Worm (Caenorhabditis elegans): Measurements from ENCODE around the gene thoc-1.

Gene thoc-1

DNA sequence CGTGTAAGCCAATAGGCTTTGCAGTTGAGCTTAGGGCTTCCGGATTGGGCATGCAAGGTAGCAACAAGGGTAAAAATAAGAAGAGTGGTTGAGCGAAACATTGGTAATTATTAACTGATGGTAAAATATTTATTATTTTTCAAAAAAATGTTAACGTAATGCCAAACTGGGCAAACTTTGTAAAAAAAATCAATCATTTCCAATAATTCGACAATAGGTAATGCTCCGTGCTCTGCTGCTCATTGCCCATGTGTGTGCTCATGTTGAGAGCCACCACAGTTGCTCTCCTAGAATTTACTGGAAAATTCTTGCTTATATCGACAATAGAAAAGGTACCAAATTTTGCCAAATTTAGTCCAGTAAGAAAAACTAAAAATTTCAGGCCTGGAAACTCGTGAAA, 21.3 kb upstream of the thoc-1 start, which contains the start of the genes T02H6.10 and T02H6.8:
TSS of gene T02H6.10 (minus strand) at position 101 of the 400 bp plus-strand sequence.
TSS of gene T02H6.8 (plus strand) at position 221 of the 400 bp plus-strand sequence.
- TF ChIP-seq ref-1 (GFP tag; conservative IDR thresholded peaks at IDR 0.05) (no peak), ztf-23 (GFP tag; IDR thresholded peaks at IDR 0.05) (no peak), T22C8.4 (GFP tag; IDR thresholded peaks at IDR 0.05) (no peak), tab-1 (GFP tag; IDR thresholded peaks at IDR 0.05) (no peak), klf-2 (GFP tag; conservative IDR thresholded peaks at IDR 0.05) (no peak), cog-1 (tag; optimal IDR thresholded peaks at IDR 0.05) (no peak), flt-1 (GFP tag; IDR thresholded peaks at IDR 0.05) (no peak), ztf-29 (GFP tag; IDR thresholded peaks at IDR 0.05) (no peak), med-1 (GFP tag; optimal IDR thresholded peaks at IDR 0.05; ENCODE audit: insufficient read depth) (no peak)

DNA sequence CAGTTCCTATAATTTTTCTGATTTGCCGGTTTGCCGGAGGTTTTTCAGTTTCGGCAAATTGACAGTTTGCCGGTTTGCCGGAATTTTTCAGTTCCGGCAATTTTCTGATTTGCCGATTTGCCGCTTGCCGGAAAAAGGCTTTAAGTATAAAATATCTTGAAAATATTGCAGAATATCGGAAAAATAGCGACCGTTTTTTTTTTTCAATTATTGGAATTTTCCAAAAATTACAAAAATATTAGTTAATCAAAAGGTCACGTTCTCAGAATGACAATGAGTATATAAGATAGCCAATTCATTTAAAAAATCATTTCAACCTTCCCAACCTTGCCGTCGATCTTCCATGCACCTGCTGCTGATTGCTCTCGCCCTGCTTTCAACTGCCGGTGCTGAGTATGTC, 19.6 kb upstream of the thoc-1 start, which contains the start of gene T02H6.7:
TSS of gene T02H6.7 (plus strand) at position 301 of the 400 bp plus-strand sequence.
- TF ChIP-seq klf-2 (GFP tag; conservative IDR thresholded peaks at IDR 0.05), result no peak

- TF ChIP-seq ztf-23 (GFP tag; IDR thresholded peaks at IDR 0.05) (no peak), ref-1 (GFP tag; conservative IDR thresholded peaks at IDR 0.05) (no peak), tab-1 (GFP tag; IDR thresholded peaks at IDR 0.05) (no peak), ztf-29 (GFP tag; IDR thresholded peaks at IDR 0.05) (no peak), flt-1 (GFP tag; IDR thresholded peaks at IDR 0.05) (no peak), cog-1 (tag; optimal IDR thresholded peaks at IDR 0.05) (no peak), med-1 (GFP tag; optimal IDR thresholded peaks at IDR 0.05; ENCODE audit: insufficient read depth) (no peak), T22C8.4 (GFP tag; IDR thresholded peaks at IDR 0.05) (no peak), klf-2 (GFP tag; conservative IDR thresholded peaks at IDR 0.05) (no peak)
Measured at ce11 chrII:683467-683866, 18.4 kb upstream of the thoc-1 start, which contains the start of gene T02H6.6. Gene T02H6.6 (plus strand): TSS chrII:683767.

DNA sequence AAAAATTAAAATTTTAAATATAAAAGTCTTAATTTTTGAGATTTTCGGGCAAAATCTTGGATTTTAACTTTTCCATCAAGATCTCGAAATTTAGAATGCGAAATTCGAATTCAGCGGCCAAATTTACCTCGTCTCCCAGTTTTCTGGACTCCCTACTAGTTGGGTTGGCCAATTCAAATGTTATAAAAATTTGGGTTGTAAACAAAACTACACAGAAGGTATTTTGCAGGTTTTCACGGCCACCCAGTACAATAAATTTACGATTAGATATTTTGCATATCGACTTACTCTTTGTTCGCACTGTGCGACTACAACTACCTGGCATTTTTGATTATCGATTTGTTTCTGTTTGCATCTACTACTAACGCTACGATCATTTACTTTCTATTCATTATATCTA, 17.1 kb upstream of the thoc-1 start, which contains the start of gene T02H6.5:
TSS of gene T02H6.5 (plus strand) at position 301 of the 400 bp plus-strand sequence.
- TF ChIP-seq ztf-29 (GFP tag; IDR thresholded peaks at IDR 0.05), result no peak
- no peak for TF ChIP-seq tab-1 (GFP tag; IDR thresholded peaks at IDR 0.05)

DNA sequence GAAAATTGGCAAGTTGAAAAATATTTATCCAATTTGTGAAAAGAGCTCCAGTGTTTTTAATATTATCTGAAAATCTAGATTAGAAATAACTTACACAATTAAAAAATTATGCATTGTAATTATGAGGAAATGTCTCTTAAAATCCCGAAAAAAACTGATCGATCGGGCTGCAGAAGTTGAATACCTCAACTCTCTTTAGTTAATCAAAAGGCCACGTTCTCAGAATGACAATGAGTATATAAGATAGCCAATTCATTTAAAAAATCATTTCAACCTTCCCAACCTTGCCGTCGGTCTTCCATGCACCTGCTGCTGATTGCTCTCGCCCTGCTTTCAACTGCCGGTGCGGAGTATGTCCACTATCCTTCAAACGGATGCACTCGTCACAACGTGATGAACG, 12.2 kb upstream of the thoc-1 start, which contains the start of gene T02H6.4:
TSS of gene T02H6.4 (plus strand) at position 301 of the 400 bp plus-strand sequence.
- TF ChIP-seq ztf-23 (GFP tag; IDR thresholded peaks at IDR 0.05) (no peak), cog-1 (tag; optimal IDR thresholded peaks at IDR 0.05) (no peak), klf-2 (GFP tag; conservative IDR thresholded peaks at IDR 0.05) (no peak), T22C8.4 (GFP tag; IDR thresholded peaks at IDR 0.05) (no peak), tab-1 (GFP tag; IDR thresholded peaks at IDR 0.05) (no peak), med-1 (GFP tag; optimal IDR thresholded peaks at IDR 0.05; ENCODE audit: insufficient read depth) (no peak), ztf-29 (GFP tag; IDR thresholded peaks at IDR 0.05) (no peak), ref-1 (GFP tag; conservative IDR thresholded peaks at IDR 0.05) (no peak), flt-1 (GFP tag; IDR thresholded peaks at IDR 0.05) (no peak)

ce11 chrII:691550-691949, 10.4 kb upstream of the thoc-1 start, which contains the start of gene T02H6.3:
Gene T02H6.3 (plus strand): TSS chrII:691850.
- TF ChIP-seq ref-1 (GFP tag; conservative IDR thresholded peaks at IDR 0.05) (no peak), klf-2 (GFP tag; conservative IDR thresholded peaks at IDR 0.05) (no peak), ztf-23 (GFP tag; IDR thresholded peaks at IDR 0.05) (no peak)

DNA sequence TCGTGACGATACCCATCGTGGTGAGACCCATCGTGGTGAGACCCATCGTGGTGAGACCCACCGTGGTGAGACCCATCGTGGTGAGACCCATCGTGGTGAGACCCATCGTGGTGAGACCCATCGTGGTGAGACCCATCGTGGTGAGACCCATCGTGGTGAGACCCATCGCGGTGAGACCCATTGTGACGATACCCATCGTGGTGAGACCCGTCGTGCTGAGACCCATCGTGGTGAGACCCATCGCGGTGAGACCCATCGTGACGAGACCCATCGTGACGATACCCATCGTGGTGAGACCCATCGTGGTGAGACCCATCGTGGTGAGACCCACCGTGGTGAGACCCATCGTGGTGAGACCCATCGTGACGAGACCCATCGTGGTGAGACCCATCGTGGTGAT, 6.8 kb upstream of the thoc-1 start:
- TF ChIP-seq tab-1 (GFP tag; IDR thresholded peaks at IDR 0.05), result peak; percentile 80
- TF ChIP-seq ref-1 (GFP tag; conservative IDR thresholded peaks at IDR 0.05), result 0 out of 2 replicates have a peak, but pooled peaks have one; percentile 28
- peak; percentile 41; the same call in 1 of the 2 replicates for TF ChIP-seq ztf-23 (GFP tag; IDR thresholded peaks at IDR 0.05)
- peak; percentile 34; the same call in 1 of the 2 replicates for TF ChIP-seq T22C8.4 (GFP tag; IDR thresholded peaks at IDR 0.05)

DNA sequence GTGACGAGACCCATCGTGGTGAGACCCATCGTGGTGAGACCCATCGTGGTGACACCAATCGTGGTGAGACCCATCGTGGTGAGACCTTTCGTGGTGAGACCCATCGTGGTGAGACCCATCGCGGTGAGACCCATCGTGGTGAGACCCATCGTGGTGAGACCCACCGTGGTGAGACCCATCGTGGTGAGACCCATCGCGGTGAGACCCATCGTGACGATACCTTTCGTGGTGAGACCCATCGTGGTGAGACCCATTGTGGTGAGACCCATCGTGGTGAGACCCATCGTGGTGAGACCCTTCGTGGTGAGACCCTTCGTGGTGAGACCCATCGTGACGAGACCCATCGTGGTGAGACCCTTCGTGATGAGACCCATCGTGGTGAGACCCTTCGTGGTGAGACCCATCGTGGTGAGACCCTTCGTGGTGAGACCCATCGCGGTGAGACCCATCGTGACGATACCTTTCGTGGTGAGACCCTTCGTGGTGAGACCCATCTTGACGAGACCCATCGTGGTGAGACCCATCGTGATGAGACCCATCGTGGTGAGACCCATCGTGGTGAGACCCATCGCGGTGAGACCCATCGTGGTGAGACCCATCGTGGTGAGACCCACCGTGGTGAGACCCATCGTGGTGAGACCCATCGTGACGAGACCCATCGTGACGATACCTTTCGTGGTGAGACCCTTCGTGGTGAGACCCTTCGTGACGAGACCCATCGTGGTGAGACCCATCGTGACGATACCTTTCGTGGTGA, 5.0 kb upstream of the thoc-1 start:
- TF ChIP-seq ref-1 (GFP tag; conservative IDR thresholded peaks at IDR 0.05) (peak; percentile 59), tab-1 (GFP tag; IDR thresholded peaks at IDR 0.05) (peak; percentile 81), klf-2 (GFP tag; conservative IDR thresholded peaks at IDR 0.05) (peak; percentile 66), ztf-29 (GFP tag; IDR thresholded peaks at IDR 0.05) (peak; percentile 23; the same call in 1 of the 2 replicates), flt-1 (GFP tag; IDR thresholded peaks at IDR 0.05) (peak; percentile 69), T22C8.4 (GFP tag; IDR thresholded peaks at IDR 0.05) (peak; percentile 75)

- TF ChIP-seq ztf-23 (GFP tag; IDR thresholded peaks at IDR 0.05), result peak; percentile 48; the same call in 1 of the 2 replicates
- TF ChIP-seq tab-1 (GFP tag; IDR thresholded peaks at IDR 0.05), result 0 out of 2 replicates have a peak, but pooled peaks have one; percentile 45
Measured at ce11 chrII:698453-698852, 3.5 kb upstream of the thoc-1 start.

DNA sequence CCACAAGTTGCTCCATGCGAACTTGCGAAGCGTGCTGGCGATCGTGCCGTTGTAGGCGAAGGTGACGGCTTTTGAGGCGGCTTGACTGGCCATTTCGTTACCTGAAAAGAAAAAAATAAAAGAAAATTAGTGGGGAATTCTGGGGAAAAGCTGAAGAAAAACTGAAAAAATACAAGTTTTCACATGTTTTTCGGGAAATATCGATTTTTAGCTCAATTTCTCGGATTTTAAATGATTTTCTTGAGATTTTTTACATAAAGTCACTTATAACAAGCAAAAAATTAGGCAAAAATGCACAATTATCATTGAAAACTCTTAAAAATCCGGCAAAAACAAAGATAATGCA, 909 bp upstream of the thoc-1 start, which contains the start of gene T02H6.11:
TSS of gene T02H6.11 (minus strand) at position 101 of the 346 bp plus-strand sequence.
- TF ChIP-seq T22C8.4 (GFP tag; IDR thresholded peaks at IDR 0.05) (no peak), flt-1 (GFP tag; IDR thresholded peaks at IDR 0.05) (no peak), tab-1 (GFP tag; IDR thresholded peaks at IDR 0.05) (no peak), ref-1 (GFP tag; conservative IDR thresholded peaks at IDR 0.05) (no peak), ztf-23 (GFP tag; IDR thresholded peaks at IDR 0.05) (no peak), cog-1 (tag; optimal IDR thresholded peaks at IDR 0.05) (no peak), med-1 (GFP tag; optimal IDR thresholded peaks at IDR 0.05; ENCODE audit: insufficient read depth) (no peak), ztf-29 (GFP tag; IDR thresholded peaks at IDR 0.05) (no peak), klf-2 (GFP tag; conservative IDR thresholded peaks at IDR 0.05) (no peak)
